Worm (Caenorhabditis elegans): ENCODE results near the gene twk-21.
A peak's percentile ranks its signal among the peaks of the same experiment; 100 is the strongest.

ce11 chrX:16271147-16271546, 28.5 kb upstream of the twk-21 start:
- no peak for TF ChIP-seq zip-5 (tag; optimal IDR thresholded peaks at IDR 0.05)
- peak; percentile 5 for TF ChIP-seq elt-2 (tag; optimal IDR thresholded peaks at IDR 0.05)
- TF ChIP-seq nhr-11 (tag; optimal IDR thresholded peaks at IDR 0.05) = no peak
- TF ChIP-seq tbx-2 (tag; optimal IDR thresholded peaks at IDR 0.05) = no peak
- TF ChIP-seq C08G9.2 (tag; optimal IDR thresholded peaks at IDR 0.05) = no peak
